Worm (Caenorhabditis elegans): ENCODE measurements around the gene frh-1.

DNA sequence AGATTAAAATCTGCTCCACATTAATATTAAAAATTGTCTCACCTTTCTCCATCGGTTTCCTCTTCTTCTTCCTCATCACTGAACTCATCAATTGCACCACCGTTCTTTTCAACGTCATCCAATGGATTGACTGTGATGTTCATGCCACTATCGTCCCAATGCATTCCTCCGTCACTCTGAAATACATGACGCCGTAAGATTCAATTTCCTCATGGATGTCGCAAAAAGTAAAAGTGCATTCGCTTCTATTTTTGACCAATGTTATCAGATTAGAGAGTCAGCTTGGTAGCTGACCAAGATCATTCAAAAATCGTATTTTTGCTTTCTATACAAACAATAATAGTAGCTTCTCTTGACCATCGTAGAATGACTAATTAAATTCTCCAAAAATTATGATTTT lies 29.2 kb downstream of the frh-1 start:
- TF ChIP-seq skn-1 (tag; optimal IDR thresholded peaks at IDR 0.05) (no peak), lin-13 (GFP tag; optimal IDR thresholded peaks at IDR 0.05) (no peak), gmeb-1 (tag; optimal IDR thresholded peaks at IDR 0.05) (no peak), dmd-4 (tag; optimal IDR thresholded peaks at IDR 0.05) (no peak), unc-62 (GFP tag; optimal IDR thresholded peaks at IDR 0.05) (no peak), nhr-23 (tag; optimal IDR thresholded peaks at IDR 0.05) (no peak), zag-1 (tag; optimal IDR thresholded peaks at IDR 0.05) (no peak), R02D3.7 (tag; optimal IDR thresholded peaks at IDR 0.05) (no peak), mbf-1 (tag; optimal IDR thresholded peaks at IDR 0.05) (no peak)
